Fruit fly (Drosophila melanogaster) whole organism, embryonic: ENCODE data around the gene Spt7.
A peak's percentile ranks its signal among the peaks of the same experiment; 100 is the strongest.

Experiments used
- ATbp ChIP-seq: fragments of 200-800 bp; sonication (Bioruptor generic); optimal IDR thresholded peaks from 2 replicates; lab custom pipeline; 2017; ENCODE audit warnings: missing biosample characterization, mild to moderate bottlenecking, missing genetic modification characterization, missing genetic modification reagents
- B-H1 ChIP-seq: fragments of 200-800 bp; sonication (Bioruptor generic); IDR thresholded peaks from 3 replicates; pipeline ENCODE4 v1.3.6; 2022; ENCODE audit warnings: missing biosample characterization, missing genetic modification characterization
- Bgb ChIP-seq: fragments of 200-800 bp; sonication (Bioruptor generic); IDR thresholded peaks from 2 replicates; pipeline ENCODE4 v1.3.6; 2022; ENCODE audit warnings: missing biosample characterization, missing genetic modification characterization; ENCODE audit not compliant: partially characterized antibody
- BtbVII ChIP-seq: fragments of 200-800 bp; sonication (Bioruptor generic); optimal IDR thresholded peaks from 3 replicates; lab custom pipeline; 2017; ENCODE audit warnings: missing biosample characterization, mild to moderate bottlenecking, missing genetic modification characterization
- CG10979 ChIP-seq: fragments of 200-800 bp; sonication (Bioruptor generic); optimal IDR thresholded peaks from 2 replicates; lab custom pipeline; 2018; ENCODE audit warnings: missing biosample characterization, mild to moderate bottlenecking, missing genetic modification characterization, moderate library complexity
- CG11085 ChIP-seq: fragments of 200-800 bp; sonication (Bioruptor generic); IDR thresholded peaks from 2 replicates; pipeline ENCODE4 v1.3.6; 2022; ENCODE audit warnings: missing biosample characterization, missing genetic modification characterization
- CG11398 ChIP-seq: fragments of 200-800 bp; sonication (Bioruptor generic); optimal IDR thresholded peaks from 2 replicates; lab custom pipeline; 2016; ENCODE audit warnings: missing biosample characterization, missing genetic modification characterization
- CG11560 ChIP-seq: fragments of 200-800 bp; sonication (Bioruptor generic); IDR thresholded peaks from 3 replicates; pipeline ENCODE4 v1.3.6; 2022; ENCODE audit warnings: missing biosample characterization, missing genetic modification characterization
- CG1233 ChIP-seq: fragments of 200-800 bp; sonication (Bioruptor generic); optimal IDR thresholded peaks from 4 replicates; lab custom pipeline; 2018; ENCODE audit warnings: missing biosample characterization, mild to moderate bottlenecking, missing genetic modification characterization
- CG13123 ChIP-seq: fragments of 200-800 bp; sonication (Bioruptor generic); optimal IDR thresholded peaks from 2 replicates; lab custom pipeline; 2016; ENCODE audit warnings: missing biosample characterization, missing genetic modification characterization
- CG13775 ChIP-seq: fragments of 200-800 bp; sonication (Bioruptor generic); optimal IDR thresholded peaks from 3 replicates; lab custom pipeline; 2017; ENCODE audit warnings: missing biosample characterization, mild to moderate bottlenecking, missing genetic modification characterization
- CG13894 ChIP-seq: fragments of 200-800 bp; sonication (Bioruptor generic); optimal IDR thresholded peaks from 3 replicates; lab custom pipeline; 2018; ENCODE audit warnings: missing biosample characterization, mild to moderate bottlenecking, missing genetic modification characterization, moderate library complexity
- CG15073 ChIP-seq: fragments of 200-800 bp; sonication (Bioruptor generic); optimal IDR thresholded peaks from 2 replicates; lab custom pipeline; 2016; ENCODE audit warnings: missing biosample characterization, missing genetic modification characterization
- CG16779 ChIP-seq: fragments of 200-800 bp; sonication (Bioruptor generic); IDR thresholded peaks from 2 replicates; pipeline ENCODE4 v1.3.6; 2022; ENCODE audit warnings: missing biosample characterization, missing genetic modification characterization
- CG16815 ChIP-seq: fragments of 200-800 bp; sonication (Bioruptor generic); optimal IDR thresholded peaks from 3 replicates; lab custom pipeline; 2017; ENCODE audit warnings: missing biosample characterization, mild to moderate bottlenecking, missing genetic modification characterization
- CG16863 ChIP-seq: fragments of 200-800 bp; sonication (Bioruptor generic); optimal IDR thresholded peaks from 3 replicates; lab custom pipeline; 2016; ENCODE audit warnings: missing biosample characterization, missing genetic modification characterization
- CG3065 ChIP-seq: fragments of 200-800 bp; sonication (Bioruptor generic); optimal IDR thresholded peaks from 2 replicates; lab custom pipeline; 2016; ENCODE audit warnings: missing biosample characterization, missing genetic modification characterization
- CG34224 ChIP-seq: fragments of 200-800 bp; sonication (Bioruptor generic); IDR thresholded peaks from 3 replicates; pipeline ENCODE4 v1.3.6; 2022; ENCODE audit warnings: missing biosample characterization, missing genetic modification characterization; ENCODE audit not compliant: partially characterized antibody
- CG3838 ChIP-seq: fragments of 200-800 bp; sonication (Bioruptor generic); optimal IDR thresholded peaks from 3 replicates; lab custom pipeline; 2016; ENCODE audit warnings: missing biosample characterization, missing genetic modification characterization
- CG4424 ChIP-seq: fragments of 200-800 bp; sonication (Bioruptor generic); optimal IDR thresholded peaks from 3 replicates; lab custom pipeline; 2016; ENCODE audit warnings: missing biosample characterization, missing genetic modification characterization
- CG4820 ChIP-seq: fragments of 200-800 bp; sonication (Bioruptor generic); optimal IDR thresholded peaks from 3 replicates; lab custom pipeline; 2016; ENCODE audit warnings: missing biosample characterization, missing genetic modification characterization
- CG6272 ChIP-seq: fragments of 200-800 bp; sonication (Bioruptor generic); IDR thresholded peaks from 2 replicates; pipeline ENCODE4 v1.3.6; 2022; ENCODE audit warnings: missing biosample characterization, missing genetic modification characterization
- CG6683 ChIP-seq: fragments of 200-800 bp; sonication (Bioruptor generic); optimal IDR thresholded peaks from 2 replicates; lab custom pipeline; 2017; ENCODE audit warnings: missing biosample characterization, mild to moderate bottlenecking, missing genetic modification characterization, missing genetic modification reagents
- CG7963 ChIP-seq: fragments of 200-800 bp; sonication (Bioruptor generic); IDR thresholded peaks from 3 replicates; pipeline ENCODE4 v1.3.6; 2022; ENCODE audit warnings: missing biosample characterization, missing genetic modification characterization; ENCODE audit not compliant: partially characterized antibody
- D ChIP-seq, 2 experiments: fragments of 200-800 bp in 1 of 2; fragments of >200 bp in 1 of 2; sonication (Bioruptor generic) in 1 of 2; optimal IDR thresholded peaks; 2 replicates in 1 of 2; 3 replicates in 1 of 2; lab custom pipeline; 2017; ENCODE audit warnings: mild to moderate bottlenecking in 1 of 2, missing biosample characterization in 1 of 2, missing genetic modification characterization in 1 of 2, missing genetic modification reagents in 1 of 2
- D19A ChIP-seq: fragments of 200-800 bp; optimal IDR thresholded peaks from 3 replicates; lab custom pipeline; 2019; ENCODE audit warnings: missing biosample characterization, mild to moderate bottlenecking, missing genetic modification characterization, moderate library complexity
- D19B ChIP-seq: fragments of 200-800 bp; sonication (Bioruptor generic); optimal IDR thresholded peaks from 2 replicates; lab custom pipeline; 2017; ENCODE audit warnings: missing biosample characterization, mild to moderate bottlenecking, missing genetic modification characterization
- HLH54F ChIP-seq: fragments of 200-800 bp; sonication (Bioruptor generic); optimal IDR thresholded peaks from 3 replicates; lab custom pipeline; 2016; ENCODE audit warnings: missing biosample characterization, missing genetic modification characterization
- Meics ChIP-seq: fragments of 200-800 bp; sonication (Bioruptor generic); optimal IDR thresholded peaks from 2 replicates; lab custom pipeline; 2017; ENCODE audit warnings: missing biosample characterization, mild to moderate bottlenecking, missing genetic modification characterization
- Nf-YA ChIP-seq: fragments of 200-800 bp; sonication (Bioruptor generic); IDR thresholded peaks from 2 replicates; pipeline ENCODE4 v1.3.6; 2022; ENCODE audit warnings: missing biosample characterization, missing genetic modification characterization
- Rx ChIP-seq: fragments of 200-800 bp; sonication (Bioruptor generic); IDR thresholded peaks from 2 replicates; pipeline ENCODE4 v1.3.6; 2022; ENCODE audit warnings: missing biosample characterization, missing genetic modification characterization
- Sox100B ChIP-seq: fragments of 200-800 bp; sonication (Bioruptor generic); optimal IDR thresholded peaks from 3 replicates; lab custom pipeline; 2018; ENCODE audit warnings: missing biosample characterization, mild to moderate bottlenecking, missing genetic modification characterization
- bigmax ChIP-seq: fragments of 200-800 bp; sonication (Bioruptor generic); optimal IDR thresholded peaks from 2 replicates; lab custom pipeline; 2018; ENCODE audit warnings: missing biosample characterization, mild to moderate bottlenecking, missing genetic modification characterization
- cad ChIP-seq: fragments of >200 bp; optimal IDR thresholded peaks from 2 replicates; lab custom pipeline; 2017; ENCODE audit warnings: missing biosample characterization, missing genetic modification characterization
- crp ChIP-seq, 2 experiments: fragments of 200-800 bp; sonication (Bioruptor generic); optimal IDR thresholded peaks; 2 replicates in 1 of 2; 3 replicates in 1 of 2; lab custom pipeline; 2017; ENCODE audit warnings: missing biosample characterization in 2 of 2, missing genetic modification characterization in 2 of 2, mild to moderate bottlenecking in 1 of 2, moderate library complexity in 1 of 2
- danr ChIP-seq: fragments of 200-800 bp; sonication (Bioruptor generic); IDR thresholded peaks from 2 replicates; pipeline ENCODE4 v1.3.6; 2022; ENCODE audit warnings: missing biosample characterization, missing genetic modification characterization
- disco-r ChIP-seq: fragments of 200-800 bp; sonication (Bioruptor generic); optimal IDR thresholded peaks from 2 replicates; lab custom pipeline; 2016; ENCODE audit warnings: missing biosample characterization, missing genetic modification characterization
- dpn ChIP-seq, 2 experiments: fragments of 200-800 bp; sonication (Bioruptor generic); optimal IDR thresholded peaks; 3 replicates each; lab custom pipeline; 2016; ENCODE audit warnings: missing biosample characterization in 2 of 2, missing genetic modification characterization in 2 of 2
- jumu ChIP-seq: fragments of 200-800 bp; sonication (Bioruptor generic); optimal IDR thresholded peaks from 3 replicates; lab custom pipeline; 2016; ENCODE audit warnings: missing biosample characterization, missing genetic modification characterization
- knrl ChIP-seq: fragments of 200-800 bp; sonication (Bioruptor generic); IDR thresholded peaks from 3 replicates; pipeline ENCODE4 v1.3.6; 2022; ENCODE audit warnings: missing biosample characterization, missing genetic modification characterization; ENCODE audit not compliant: partially characterized antibody
- lmd ChIP-seq: fragments of 200-800 bp; sonication (Bioruptor generic); IDR thresholded peaks from 2 replicates; pipeline ENCODE4 v1.3.6; 2022; ENCODE audit warnings: missing biosample characterization, missing genetic modification characterization
- maf-S ChIP-seq: fragments of 200-800 bp; sonication (Bioruptor generic); optimal IDR thresholded peaks from 2 replicates; lab custom pipeline; 2016; ENCODE audit warnings: missing biosample characterization, missing genetic modification characterization
- oc ChIP-seq: fragments of 200-800 bp; sonication (Bioruptor generic); optimal IDR thresholded peaks from 2 replicates; lab custom pipeline; 2018; ENCODE audit warnings: missing biosample characterization, mild to moderate bottlenecking, missing genetic modification characterization, moderate library complexity
- onecut ChIP-seq: fragments of 200-800 bp; sonication (Bioruptor generic); IDR thresholded peaks from 2 replicates; pipeline ENCODE4 v1.3.6; 2022; ENCODE audit warnings: missing biosample characterization, missing genetic modification characterization
- pho ChIP-seq: fragments of 200-800 bp; sonication (Bioruptor generic); optimal IDR thresholded peaks from 2 replicates; lab custom pipeline; 2016; ENCODE audit warnings: missing biosample characterization, missing genetic modification characterization
- pros ChIP-seq: fragments of 200-800 bp; sonication (Bioruptor generic); optimal IDR thresholded peaks from 3 replicates; lab custom pipeline; 2019; ENCODE audit warnings: missing biosample characterization, mild to moderate bottlenecking, missing genetic modification characterization, moderate library complexity
- sisA ChIP-seq: fragments of 200-800 bp; sonication (Bioruptor generic); IDR thresholded peaks from 2 replicates; pipeline ENCODE4 v1.3.6; 2022; ENCODE audit warnings: missing biosample characterization, missing genetic modification characterization
- stwl ChIP-seq: fragments of 200-800 bp; sonication (Bioruptor generic); optimal IDR thresholded peaks from 3 replicates; lab custom pipeline; 2018; ENCODE audit warnings: missing biosample characterization, mild to moderate bottlenecking, missing genetic modification characterization, moderate library complexity

Spt7 gene

dm6 chrX:17826807-17827703, 23.2 kb upstream of the Spt7 start, which contains the start of gene Socs16D (continued):
- TF ChIP-seq danr (GFP tag; lab: Robert Waterston, UW) = no peak
- no peak for TF ChIP-seq Rx (GFP tag; lab: Robert Waterston, UW)
- TF ChIP-seq D (optimal IDR thresholded peaks at IDR 0.05; lab: Kevin White, UChicago) = peak; percentile 20
- TF ChIP-seq D (GFP tag; optimal IDR thresholded peaks at IDR 0.05; lab: Kevin White, UChicago) = no peak
- no peak for TF ChIP-seq pros (GFP tag; lab: Kevin White, UChicago)
- TF ChIP-seq stwl (tag; lab: Kevin White, UChicago) = peak; percentile 82
- peak; percentile 99 for TF ChIP-seq Bgb
- TF ChIP-seq knrl = peak; percentile 97
- TF ChIP-seq CG15073 (GFP tag; lab: Kevin White, UChicago) = no peak
- TF ChIP-seq CG10979 = no peak
- TF ChIP-seq CG3065 (GFP tag; lab: Kevin White, UChicago) = no peak
- TF ChIP-seq CG13123 = no peak
- TF ChIP-seq pho = peak; percentile 48
- no peak for TF ChIP-seq CG4424 (GFP tag; lab: Kevin White, UChicago)
- TF ChIP-seq CG16863 = no peak
- TF ChIP-seq CG11085 (GFP tag; lab: Robert Waterston, UW) = no peak
- TF ChIP-seq dpn (GFP tag; optimal IDR thresholded peaks at IDR 0.05; lab: Kevin White, UChicago) = peak; percentile 57 to 59
- TF ChIP-seq CG16779 (GFP tag; lab: Robert Waterston, UW) = no peak
- TF ChIP-seq disco-r = no peak
- no peak for TF ChIP-seq Sox100B (GFP tag; lab: Kevin White, UChicago)
- peak; percentile 8 for TF ChIP-seq CG11398 (GFP tag; lab: Kevin White, UChicago)
- no peak for TF ChIP-seq cad (GFP tag; lab: Kevin White, UChicago)
- no peak for TF ChIP-seq ATbp (GFP tag; lab: Kevin White, UChicago)
- peak in 1 of 2 experiments; percentile 16 for TF ChIP-seq crp (GFP tag; optimal IDR thresholded peaks at IDR 0.05; lab: Kevin White, UChicago)
- TF ChIP-seq CG11560 = peak; percentile 38; the same call in 1 of the 3 replicates
- TF ChIP-seq jumu = peak; percentile 45
- TF ChIP-seq CG6683 (GFP tag; lab: Kevin White, UChicago) = no peak
- TF ChIP-seq CG34224 = peak; percentile 96
- peak; percentile 25 for TF ChIP-seq Meics (GFP tag; lab: Kevin White, UChicago)
- no peak for TF ChIP-seq Nf-YA (GFP tag; lab: Robert Waterston, UW)
- TF ChIP-seq CG13775 = no peak
- TF ChIP-seq lmd (GFP tag; lab: Robert Waterston, UW) = peak; percentile 29; the same call in 1 of the 2 replicates
- TF ChIP-seq CG3838 (GFP tag; lab: Kevin White, UChicago) = no peak
- no peak for TF ChIP-seq CG16815 (GFP tag; lab: Kevin White, UChicago)
- TF ChIP-seq D19B (GFP tag; lab: Kevin White, UChicago) = no peak
- TF ChIP-seq oc = peak; percentile 53
- TF ChIP-seq B-H1 (GFP tag; lab: Robert Waterston, UW) = no peak
- TF ChIP-seq CG7963 (GFP tag; lab: Robert Waterston, UW) = peak; percentile 97
- TF ChIP-seq sisA (GFP tag; lab: Robert Waterston, UW) = 0 out of 2 replicates have a peak, but pooled peaks have one; percentile 19
- TF ChIP-seq onecut (GFP tag; lab: Robert Waterston, UW) = peak; percentile 96
- TF ChIP-seq CG6272 (GFP tag; lab: Robert Waterston, UW) = peak; percentile 74
- TF ChIP-seq CG13894 (tag; lab: Kevin White, UChicago) = peak; percentile 44
- no peak for TF ChIP-seq D19A (tag; lab: Kevin White, UChicago)
- no peak for TF ChIP-seq CG4820 (GFP tag; lab: Kevin White, UChicago)
- TF ChIP-seq BtbVII (GFP tag; lab: Kevin White, UChicago) = peak; percentile 13
- TF ChIP-seq maf-S (GFP tag; lab: Kevin White, UChicago) = peak; percentile 35
- peak; percentile 22 for TF ChIP-seq HLH54F (GFP tag; lab: Kevin White, UChicago)
- TF ChIP-seq CG1233 = peak; percentile 5
- TF ChIP-seq bigmax (GFP tag; lab: Kevin White, UChicago) = peak; percentile 45
